Fruit fly (Drosophila melanogaster) whole organism, embryonic: ENCODE results near the gene PDCD-5.
A peak's percentile ranks its signal among the peaks of the same experiment; 100 is the strongest.

Source experiments
- CG12104 ChIP-seq: fragments of 200-800 bp; sonication (Bioruptor generic); optimal IDR thresholded peaks from 3 replicates; lab custom pipeline; 2016; ENCODE audit warnings: missing biosample characterization, missing genetic modification characterization
- CG12299 ChIP-seq: fragments of 200-800 bp; sonication (Bioruptor generic); optimal IDR thresholded peaks from 2 replicates; lab custom pipeline; 2018; ENCODE audit warnings: missing biosample characterization, mild to moderate bottlenecking, missing genetic modification characterization
- CG14014 ChIP-seq: fragments of 200-800 bp; sonication (Bioruptor generic); IDR thresholded peaks from 2 replicates; pipeline ENCODE4 v1.3.6; 2022; ENCODE audit warnings: missing biosample characterization, missing genetic modification characterization
- CG14441 ChIP-seq: fragments of 200-800 bp; sonication (Bioruptor generic); IDR thresholded peaks from 2 replicates; pipeline ENCODE4 v1.3.6; 2022; ENCODE audit warnings: missing biosample characterization, missing genetic modification characterization
- CG16779 ChIP-seq: fragments of 200-800 bp; sonication (Bioruptor generic); IDR thresholded peaks from 2 replicates; pipeline ENCODE4 v1.3.6; 2022; ENCODE audit warnings: missing biosample characterization, missing genetic modification characterization
- CG18011 ChIP-seq: fragments of 200-800 bp; sonication (Bioruptor generic); optimal IDR thresholded peaks from 2 replicates; lab custom pipeline; 2017; ENCODE audit warnings: missing biosample characterization, missing genetic modification characterization, mild to moderate bottlenecking, moderate library complexity, missing genotype
- CG2129 ChIP-seq: fragments of 200-800 bp; sonication (Bioruptor generic); IDR thresholded peaks from 2 replicates; pipeline ENCODE4 v1.3.6; 2022; ENCODE audit warnings: missing biosample characterization, missing genetic modification characterization; ENCODE audit not compliant: partially characterized antibody
- CG31441 ChIP-seq: fragments of 200-800 bp; sonication (Bioruptor generic); IDR thresholded peaks from 2 replicates; pipeline ENCODE4 v1.3.6; 2022; ENCODE audit warnings: missing biosample characterization, missing genetic modification characterization
- CG32532 ChIP-seq: fragments of 200-800 bp; sonication (Bioruptor generic); IDR thresholded peaks from 2 replicates; pipeline ENCODE4 v1.3.6; 2022; ENCODE audit warnings: missing biosample characterization, missing genetic modification characterization
- CG33557 ChIP-seq: fragments of 200-800 bp; sonication (Bioruptor generic); optimal IDR thresholded peaks from 2 replicates; lab custom pipeline; 2019; ENCODE audit warnings: missing biosample characterization, mild to moderate bottlenecking, missing genetic modification characterization, moderate library complexity
- CG3726 ChIP-seq: fragments of 200-800 bp; sonication (Bioruptor generic); IDR thresholded peaks from 3 replicates; pipeline ENCODE4, ENCODE4 v1.3.6; 2022; ENCODE audit warnings: missing biosample characterization, missing genetic modification characterization
- CG42726 ChIP-seq: fragments of 200-800 bp; sonication (Bioruptor generic); IDR thresholded peaks from 2 replicates; pipeline ENCODE4 v1.3.6; 2022; ENCODE audit warnings: missing biosample characterization, missing genetic modification characterization; ENCODE audit not compliant: partially characterized antibody
- CG4282 ChIP-seq: fragments of 200-800 bp; sonication (Bioruptor generic); optimal IDR thresholded peaks from 2 replicates; lab custom pipeline; 2016; ENCODE audit warnings: missing biosample characterization, missing genetic modification characterization
- CG4424 ChIP-seq: fragments of 200-800 bp; sonication (Bioruptor generic); optimal IDR thresholded peaks from 3 replicates; lab custom pipeline; 2016; ENCODE audit warnings: missing biosample characterization, missing genetic modification characterization
- CG7987 ChIP-seq: fragments of 200-800 bp; sonication (Bioruptor generic); optimal IDR thresholded peaks from 2 replicates; lab custom pipeline; 2018; ENCODE audit warnings: missing biosample characterization, mild to moderate bottlenecking, missing genetic modification characterization, moderate library complexity
- CG9817 ChIP-seq: fragments of 200-800 bp; sonication (Bioruptor generic); optimal IDR thresholded peaks from 2 replicates; lab custom pipeline; 2018; ENCODE audit warnings: missing biosample characterization, mild to moderate bottlenecking, missing genetic modification characterization, moderate library complexity
- CrebB ChIP-seq: fragments of 200-800 bp; sonication (Bioruptor generic); optimal IDR thresholded peaks from 3 replicates; lab custom pipeline; 2018; ENCODE audit warnings: missing biosample characterization, mild to moderate bottlenecking, missing genetic modification characterization
- Hey ChIP-seq: fragments of 200-800 bp; sonication (Bioruptor generic); optimal IDR thresholded peaks from 3 replicates; lab custom pipeline; 2018; ENCODE audit warnings: missing biosample characterization, mild to moderate bottlenecking, missing genetic modification characterization
- NFAT ChIP-seq: fragments of 200-800 bp; sonication (Bioruptor generic); IDR thresholded peaks from 2 replicates; pipeline ENCODE4 v1.3.6; 2022; ENCODE audit warnings: missing biosample characterization, missing genetic modification characterization
- NK7.1 ChIP-seq: fragments of 200-800 bp; sonication (Bioruptor generic); optimal IDR thresholded peaks from 3 replicates; lab custom pipeline; 2016; ENCODE audit warnings: missing biosample characterization, missing genetic modification characterization
- Nf-YA ChIP-seq: fragments of 200-800 bp; sonication (Bioruptor generic); IDR thresholded peaks from 2 replicates; pipeline ENCODE4 v1.3.6; 2022; ENCODE audit warnings: missing biosample characterization, missing genetic modification characterization
- Oli ChIP-seq: fragments of 200-800 bp; sonication (Bioruptor generic); optimal IDR thresholded peaks from 2 replicates; lab custom pipeline; 2018; ENCODE audit warnings: missing biosample characterization, mild to moderate bottlenecking, missing genetic modification characterization, moderate library complexity
- Sin3A ChIP-seq: fragments of >200 bp; optimal IDR thresholded peaks from 2 replicates; lab custom pipeline; 2018
- amos ChIP-seq: fragments of 200-800 bp; sonication (Bioruptor generic); IDR thresholded peaks from 2 replicates; pipeline ENCODE4 v1.3.6; 2022; ENCODE audit warnings: missing biosample characterization, missing genetic modification characterization; ENCODE audit not compliant: partially characterized antibody
- aop ChIP-seq: fragments of 200-800 bp; sonication (Bioruptor generic); IDR thresholded peaks from 2 replicates; pipeline ENCODE4 v1.3.6; 2022; ENCODE audit warnings: missing biosample characterization, missing genetic modification characterization
- cato ChIP-seq: fragments of 200-800 bp; sonication (Bioruptor generic); optimal IDR thresholded peaks from 2 replicates; lab custom pipeline; 2016; ENCODE audit warnings: missing biosample characterization, missing genetic modification characterization, borderline replicate concordance
- cg ChIP-seq: fragments of 200-800 bp; sonication (Bioruptor generic); optimal IDR thresholded peaks from 3 replicates; lab custom pipeline; 2019; ENCODE audit warnings: missing biosample characterization, mild to moderate bottlenecking, missing genetic modification characterization, moderate library complexity
- chm ChIP-seq: fragments of 200-800 bp; sonication (Bioruptor generic); IDR thresholded peaks from 2 replicates; pipeline ENCODE4 v1.3.6; 2022; ENCODE audit warnings: missing biosample characterization, missing genetic modification characterization
- cwo ChIP-seq: fragments of 200-800 bp; sonication (Bioruptor generic); optimal IDR thresholded peaks from 3 replicates; lab custom pipeline; 2017; ENCODE audit warnings: missing biosample characterization, missing genetic modification characterization, mild to moderate bottlenecking, moderate library complexity, missing genetic modification reagents
- dysf ChIP-seq: fragments of 200-800 bp; sonication (Bioruptor generic); IDR thresholded peaks from 3 replicates; pipeline ENCODE4 v1.3.6; 2022; ENCODE audit warnings: missing biosample characterization, missing genetic modification characterization
- eyg ChIP-seq: fragments of 200-800 bp; sonication (Bioruptor generic); optimal IDR thresholded peaks from 3 replicates; lab custom pipeline; 2016; ENCODE audit warnings: missing biosample characterization, missing genetic modification characterization
- fd64A ChIP-seq: fragments of 200-800 bp; sonication (Bioruptor generic); optimal IDR thresholded peaks from 3 replicates; lab custom pipeline; 2018; ENCODE audit warnings: missing biosample characterization, mild to moderate bottlenecking, missing genetic modification characterization
- ftz-f1 ChIP-seq: fragments of 200-800 bp; sonication (Bioruptor generic); optimal IDR thresholded peaks from 2 replicates; lab custom pipeline; 2016; ENCODE audit warnings: missing biosample characterization, missing genetic modification characterization
- gt ChIP-seq: fragments of 200-800 bp; sonication (Bioruptor generic); IDR thresholded peaks from 2 replicates; pipeline ENCODE4 v1.3.6; 2022; ENCODE audit warnings: missing biosample characterization, missing genetic modification characterization
- hbn ChIP-seq: fragments of 200-800 bp; sonication (Bioruptor generic); IDR thresholded peaks from 2 replicates; pipeline ENCODE4 v1.3.6; 2022; ENCODE audit warnings: missing biosample characterization, missing genetic modification characterization; ENCODE audit not compliant: partially characterized antibody
- jigr1 ChIP-seq: fragments of 200-800 bp; sonication (Bioruptor generic); IDR thresholded peaks from 3 replicates; pipeline ENCODE4 v1.3.6; 2022; ENCODE audit warnings: missing biosample characterization, missing genetic modification characterization
- jumu ChIP-seq: fragments of 200-800 bp; sonication (Bioruptor generic); optimal IDR thresholded peaks from 3 replicates; lab custom pipeline; 2016; ENCODE audit warnings: missing biosample characterization, missing genetic modification characterization
- peb ChIP-seq: fragments of 200-800 bp; sonication (Bioruptor generic); IDR thresholded peaks from 2 replicates; pipeline ENCODE4 v1.3.6; 2022; ENCODE audit warnings: missing biosample characterization, missing genetic modification characterization
- scrt ChIP-seq: fragments of 200-800 bp; sonication (Bioruptor generic); optimal IDR thresholded peaks from 2 replicates; lab custom pipeline; 2018; ENCODE audit warnings: missing biosample characterization, mild to moderate bottlenecking, missing genetic modification characterization, moderate library complexity
- sd ChIP-seq: fragments of 200-800 bp; sonication (Bioruptor generic); optimal IDR thresholded peaks from 3 replicates; lab custom pipeline; 2018; ENCODE audit warnings: missing biosample characterization, mild to moderate bottlenecking, missing genetic modification characterization, moderate library complexity
- sens-2 ChIP-seq: fragments of 200-800 bp; sonication (Bioruptor generic); IDR thresholded peaks from 2 replicates; pipeline ENCODE4 v1.3.6; 2022; ENCODE audit warnings: missing biosample characterization, missing genetic modification characterization
- slou ChIP-seq: fragments of 200-800 bp; sonication (Bioruptor generic); optimal IDR thresholded peaks from 3 replicates; lab custom pipeline; 2016; ENCODE audit warnings: missing biosample characterization, missing genetic modification characterization
- tgo ChIP-seq: fragments of 200-800 bp; sonication (Bioruptor generic); IDR thresholded peaks from 3 replicates; pipeline ENCODE4 v1.3.6; 2022; ENCODE audit warnings: missing biosample characterization, missing genetic modification characterization
- vfl ChIP-seq: fragments of 200-800 bp; sonication (Bioruptor generic); optimal IDR thresholded peaks from 2 replicates; lab custom pipeline; 2016; ENCODE audit warnings: missing biosample characterization, missing genetic modification characterization
- vvl ChIP-seq: fragments of 200-800 bp; sonication (Bioruptor generic); IDR thresholded peaks from 2 replicates; pipeline ENCODE4 v1.3.6; 2022; ENCODE audit warnings: missing biosample characterization, missing genetic modification characterization
- wor ChIP-seq: fragments of 200-800 bp; sonication (Bioruptor generic); IDR thresholded peaks from 2 replicates; pipeline ENCODE4 v1.3.6; 2022; ENCODE audit warnings: missing biosample characterization, missing genetic modification characterization
- zfh1 ChIP-seq: fragments of 200-800 bp; sonication (Bioruptor generic); IDR thresholded peaks from 3 replicates; pipeline ENCODE4 v1.3.6; 2022; ENCODE audit warnings: missing biosample characterization, missing genetic modification characterization

Gene PDCD-5

DNA sequence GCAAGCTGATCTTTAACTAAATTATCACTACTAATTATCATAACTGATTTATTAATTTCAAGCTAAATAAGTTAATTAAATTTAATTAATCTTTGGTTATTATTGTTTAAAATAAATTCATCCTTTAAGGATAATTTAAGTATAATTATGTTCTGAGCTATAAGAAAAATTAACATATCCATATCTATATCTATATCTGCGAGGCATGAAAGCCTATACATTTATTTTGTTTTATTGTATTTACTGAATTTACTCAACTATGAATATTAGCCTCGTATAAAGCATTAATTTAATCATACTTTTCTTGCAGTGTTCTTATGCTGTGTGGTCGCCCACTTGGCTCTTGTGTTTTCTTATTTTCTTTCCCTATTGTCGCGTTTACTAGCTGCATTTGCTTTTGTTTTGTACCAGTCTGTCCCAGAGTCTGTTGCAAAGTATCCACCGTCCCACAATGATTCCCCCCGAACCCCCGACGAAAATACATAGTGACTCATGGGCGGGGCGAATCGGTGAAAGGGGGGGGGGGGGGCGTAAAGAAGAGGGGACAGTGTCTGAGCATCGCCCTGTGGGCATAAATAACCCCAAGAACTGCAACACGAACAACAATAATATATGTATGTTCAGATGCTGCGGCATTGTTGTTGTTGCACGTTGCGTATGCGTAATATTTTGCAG is 17.2 kb downstream of the PDCD-5 start (continued):
- no peak for TF ChIP-seq aop (GFP tag; lab: Robert Waterston, UW)
- no peak for TF ChIP-seq sens-2
- TF ChIP-seq slou (GFP tag; lab: Kevin White, UChicago): no peak

DNA sequence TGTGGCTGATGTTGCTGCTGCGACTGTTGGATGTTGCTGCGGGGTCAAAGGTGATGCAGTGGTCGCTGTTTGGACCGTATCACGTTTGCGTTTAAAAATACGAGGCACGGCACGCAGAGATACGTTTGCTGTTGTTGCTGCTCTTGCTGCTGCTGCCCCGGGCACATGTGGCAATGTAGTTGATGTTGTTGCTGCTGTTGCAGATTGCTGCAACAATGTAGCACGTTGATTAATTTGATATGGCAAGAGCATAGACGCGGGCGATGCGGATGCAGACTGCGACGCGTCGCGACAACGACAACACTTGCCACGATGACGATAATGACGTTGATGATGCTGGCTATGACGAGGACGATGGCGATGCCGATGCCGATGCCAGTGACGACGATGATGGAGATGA is 18.6 kb downstream of the PDCD-5 start:
- TF ChIP-seq CG42726 (no peak), Sin3A (lab: Kevin White, UChicago) (no peak), CG2129 (no peak), scrt (GFP tag; lab: Kevin White, UChicago) (no peak), eyg (GFP tag; lab: Kevin White, UChicago) (no peak), CG3726 (no peak), CG9817 (tag; lab: Kevin White, UChicago) (no peak), dysf (GFP tag; lab: Robert Waterston, UW) (no peak), CG33557 (GFP tag; lab: Kevin White, UChicago) (no peak), CG12104 (GFP tag; lab: Kevin White, UChicago) (no peak), gt (GFP tag; lab: Robert Waterston, UW) (no peak), hbn (GFP tag; lab: Robert Waterston, UW) (no peak), vfl (GFP tag; lab: Kevin White, UChicago) (no peak)

DNA sequence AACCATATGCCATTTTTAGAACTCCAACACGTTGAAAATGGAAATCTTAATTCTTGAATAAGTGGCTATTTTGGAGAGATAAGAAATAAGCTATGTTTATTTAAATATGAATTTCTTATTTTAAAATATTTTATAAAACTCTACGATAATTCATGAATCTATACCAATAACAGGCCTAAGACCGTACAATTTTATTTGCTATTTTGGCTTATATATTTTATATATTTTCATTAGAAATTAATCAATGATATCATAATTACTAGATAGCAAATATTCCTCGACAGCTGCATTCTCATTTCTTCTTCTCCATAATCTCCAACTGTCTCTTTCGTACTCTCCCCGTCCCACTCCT is 19.9 kb downstream of the PDCD-5 start:
- TF ChIP-seq Oli (tag; lab: Kevin White, UChicago) (no peak), jigr1 (no peak), CG14441 (GFP tag; lab: Robert Waterston, UW) (no peak), wor (GFP tag; lab: Robert Waterston, UW) (no peak), cg (GFP tag; lab: Kevin White, UChicago) (no peak), CG31441 (GFP tag; lab: Robert Waterston, UW) (no peak), CG14014 (no peak), Hey (no peak), amos (GFP tag; lab: Robert Waterston, UW) (no peak), cato (no peak), dysf (GFP tag; lab: Robert Waterston, UW) (no peak), zfh1 (GFP tag; lab: Robert Waterston, UW) (no peak), CG16779 (GFP tag; lab: Robert Waterston, UW) (no peak), tgo (GFP tag; lab: Robert Waterston, UW) (no peak)

- TF ChIP-seq NFAT: no peak
- no peak for TF ChIP-seq NK7.1 (GFP tag; lab: Kevin White, UChicago)
- peak; percentile 23 for TF ChIP-seq sd (tag; lab: Kevin White, UChicago)
- TF ChIP-seq CG32532 (GFP tag; lab: Robert Waterston, UW): 0 out of 2 replicates have a peak, but pooled peaks have one; percentile 30
- TF ChIP-seq CG12299: no peak
- TF ChIP-seq jumu (GFP tag; lab: Kevin White, UChicago): no peak
- no peak for TF ChIP-seq cwo (GFP tag; lab: Kevin White, UChicago)
- TF ChIP-seq Nf-YA (GFP tag; lab: Robert Waterston, UW): 0 out of 2 replicates have a peak, but pooled peaks have one; percentile 26
- TF ChIP-seq CG4424: peak; percentile 20
- TF ChIP-seq CG18011 (GFP tag; lab: Kevin White, UChicago): no peak
- TF ChIP-seq vvl (GFP tag; lab: Robert Waterston, UW): no peak
- no peak for TF ChIP-seq CrebB
- TF ChIP-seq CG4282 (GFP tag; lab: Kevin White, UChicago): no peak
- no peak for TF ChIP-seq fd64A (GFP tag; lab: Kevin White, UChicago)
- peak; percentile 25; the same call in 1 of the 2 replicates for TF ChIP-seq CG31441 (GFP tag; lab: Robert Waterston, UW)
- no peak for TF ChIP-seq ftz-f1
- no peak for TF ChIP-seq peb (GFP tag; lab: Robert Waterston, UW)
- TF ChIP-seq CG7987 (GFP tag; lab: Kevin White, UChicago): no peak
- TF ChIP-seq chm (GFP tag; lab: Robert Waterston, UW): no peak
These were observed 20.5 kb downstream of the PDCD-5 start for dm6 chr3L:16211156-16211935.
